Worm (Caenorhabditis elegans): ENCODE data around the gene clec-142.
A peak's percentile ranks its signal among the peaks of the same experiment; 100 is the strongest.

The clec-142 gene

ce11 chrII:8325002-8325539 lies 46.6 kb downstream of the clec-142 start, which contains the start of the genes ran-3 and C26D10.3 (continued):
- TF ChIP-seq madf-3 (GFP tag; IDR thresholded peaks at IDR 0.05) (0 out of 2 replicates have a peak, but pooled peaks have one; percentile 10), F23B12.7 (tag; optimal IDR thresholded peaks at IDR 0.05; ENCODE audit: insufficient read depth) (peak; percentile 24), hmg-1.2 (GFP tag; IDR thresholded peaks at IDR 0.05) (peak; percentile 23; the same call in 1 of the 2 replicates), F49E8.2 (tag; optimal IDR thresholded peaks at IDR 0.05; ENCODE audit: insufficient read depth) (no peak), ceh-100 (GFP tag; IDR thresholded peaks at IDR 0.05) (peak; percentile 34; the same call in 1 of the 2 replicates), lin-35 (GFP tag; optimal IDR thresholded peaks at IDR 0.05) (peak in 1 of 3 experiments; percentile 30), ceh-27 (GFP tag; optimal IDR thresholded peaks at IDR 0.05) (no peak), madf-10 (tag; optimal IDR thresholded peaks at IDR 0.05) (no peak), hrde-1 (tag; optimal IDR thresholded peaks at IDR 0.05; ENCODE audit: borderline replicate concordance) (no peak), ets-4 (GFP tag; optimal IDR thresholded peaks at IDR 0.05) (no peak), tbp1 (GFP tag; optimal IDR thresholded peaks at IDR 0.05) (no peak), dox-1 (GFP tag; IDR thresholded peaks at IDR 0.05) (0 out of 2 replicates have a peak, but pooled peaks have one; percentile 25), F33H1.4 (GFP tag; IDR thresholded peaks at IDR 0.05) (peak; percentile 19; the same call in 1 of the 2 replicates), lin-54 (GFP tag; optimal IDR thresholded peaks at IDR 0.05) (peak; percentile 61), T07F8.4 (tag; optimal IDR thresholded peaks at IDR 0.05) (no peak), hsf-1 (GFP tag; IDR thresholded peaks at IDR 0.05) (no peak), tlf-1 (GFP tag; optimal IDR thresholded peaks at IDR 0.05) (no peak), lin-26 (GFP tag; IDR thresholded peaks at IDR 0.05) (0 out of 2 replicates have a peak, but pooled peaks have one; percentile 10), nfya-2 (GFP tag; IDR thresholded peaks at IDR 0.05) (no peak)

ce11 chrII:8326228-8326960 lies 47.9 kb downstream of the clec-142 start:
- TF ChIP-seq rec-8 (tag; optimal IDR thresholded peaks at IDR 0.05) (peak in 1 of 2 experiments; percentile 17), snpc-3.4 (tag; optimal IDR thresholded peaks at IDR 0.05) (peak; percentile 67), tbp1 (GFP tag; optimal IDR thresholded peaks at IDR 0.05) (no peak), snpc-4 (GFP tag; optimal IDR thresholded peaks at IDR 0.05) (peak; percentile 5), snpc-4 (tag; optimal IDR thresholded peaks at IDR 0.05) (peak in 1 of 4 experiments; percentile 17), cebp-2 (GFP tag; IDR thresholded peaks at IDR 0.05) (no peak), Y95B8A.8 (GFP tag; IDR thresholded peaks at IDR 0.05) (no peak), Y79H2A.3 (GFP tag; conservative IDR thresholded peaks at IDR 0.05) (peak; percentile 52; the same call in 1 of the 2 replicates), lin-26 (GFP tag; IDR thresholded peaks at IDR 0.05) (0 out of 2 replicates have a peak, but pooled peaks have one; percentile 30), tlf-1 (GFP tag; optimal IDR thresholded peaks at IDR 0.05) (peak; percentile 51), ama-1 (optimal IDR thresholded peaks at IDR 0.05) (no peak), ama-1 (GFP tag; optimal IDR thresholded peaks at IDR 0.05) (peak in 1 of 2 experiments; percentile 43), F37B4.10 (GFP tag; IDR thresholded peaks at IDR 0.05) (no peak), xnd-1 (tag; optimal IDR thresholded peaks at IDR 0.05) (peak; percentile 2), lag-1 (GFP tag; IDR thresholded peaks at IDR 0.05) (no peak), lsl-1 (GFP tag; optimal IDR thresholded peaks at IDR 0.05) (peak; percentile 3), bed-1 (GFP tag; IDR thresholded peaks at IDR 0.05) (no peak), ceh-40 (GFP tag; IDR thresholded peaks at IDR 0.05) (no peak), ztf-3 (GFP tag; optimal IDR thresholded peaks at IDR 0.05) (no peak), ceh-58 (GFP tag; IDR thresholded peaks at IDR 0.05) (0 out of 2 replicates have a peak, but pooled peaks have one; percentile 48), B0019.2 (GFP tag; conservative IDR thresholded peaks at IDR 0.05) (no peak), Y53F4B.3 (GFP tag; IDR thresholded peaks at IDR 0.05) (no peak), athp-1 (tag; optimal IDR thresholded peaks at IDR 0.05) (peak; percentile 14), hsf-1 (GFP tag; IDR thresholded peaks at IDR 0.05) (peak; percentile 44; the same call in 1 of the 2 replicates), rcor-1 (GFP tag; IDR thresholded peaks at IDR 0.05) (0 out of 2 replicates have a peak, but pooled peaks have one; percentile 42), madf-6 (GFP tag; IDR thresholded peaks at IDR 0.05) (peak; percentile 49; the same call in 1 of the 2 replicates), attf-5 (GFP tag; optimal IDR thresholded peaks at IDR 0.05) (peak; percentile 2), Y53G8AR.9 (GFP tag; conservative IDR thresholded peaks at IDR 0.05) (0 out of 2 replicates have a peak, but pooled peaks have one; percentile 50), B0336.3 (GFP tag; IDR thresholded peaks at IDR 0.05) (peak; percentile 43; the same call in 1 of the 2 replicates)

Data from whole organism, young adult.